Worm (Caenorhabditis elegans): Measurements from ENCODE around the gene K08E4.7.

DNA sequence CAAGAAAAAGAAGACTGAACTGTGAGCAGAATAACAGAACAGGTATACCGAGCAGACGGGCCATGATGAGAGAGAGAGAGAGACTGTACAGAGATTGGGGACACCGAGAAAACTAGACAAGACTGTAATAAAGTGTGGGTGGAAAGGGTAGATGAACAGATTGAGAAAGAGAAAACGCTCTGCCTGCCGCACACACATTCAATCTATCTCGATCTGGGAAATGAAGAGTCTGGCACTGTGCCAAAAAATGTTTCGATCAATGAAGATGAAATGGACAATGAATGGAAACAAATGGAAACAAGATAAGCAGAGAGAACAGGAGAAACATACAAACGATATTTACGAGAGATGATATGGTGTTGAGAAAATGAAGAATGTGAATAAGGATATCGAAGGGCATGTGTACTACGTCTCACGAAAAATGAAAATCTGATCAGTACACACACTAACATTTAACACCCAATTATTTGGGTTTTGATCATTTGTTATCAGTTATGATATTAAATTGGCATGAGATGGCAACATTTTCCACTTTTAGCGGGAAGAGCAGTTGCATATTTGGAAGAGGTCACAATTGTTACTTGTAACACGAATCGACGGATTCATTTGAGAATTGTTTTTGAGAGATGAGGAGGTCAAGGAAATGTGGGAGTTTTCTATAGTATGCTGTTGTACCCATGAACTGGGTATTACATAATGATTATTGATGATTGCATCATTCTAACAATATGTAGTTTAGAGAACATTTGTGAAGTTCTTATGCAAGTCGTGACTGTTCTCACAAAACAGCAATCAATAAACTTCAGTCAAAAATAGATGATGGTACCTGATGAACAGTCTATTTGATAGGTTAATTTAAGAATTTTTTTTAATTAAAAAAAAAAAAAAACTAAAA lies 30.5 kb upstream of the K08E4.7 start:
- TF ChIP-seq unc-62 (GFP tag; optimal IDR thresholded peaks at IDR 0.05) (no peak), lin-13 (tag; optimal IDR thresholded peaks at IDR 0.05) (no peak), ces-1 (GFP tag; optimal IDR thresholded peaks at IDR 0.05) (no peak), nhr-12 (tag; optimal IDR thresholded peaks at IDR 0.05) (no peak), M03D4.4 (tag; optimal IDR thresholded peaks at IDR 0.05) (no peak), ham-2 (GFP tag; optimal IDR thresholded peaks at IDR 0.05) (no peak), cnd-1 (tag; optimal IDR thresholded peaks at IDR 0.05) (no peak), snpc-4 (tag; optimal IDR thresholded peaks at IDR 0.05) (no peak), nhr-237 (tag; optimal IDR thresholded peaks at IDR 0.05) (no peak), ceh-83 (GFP tag; optimal IDR thresholded peaks at IDR 0.05) (no peak), nhr-76 (tag; optimal IDR thresholded peaks at IDR 0.05) (no peak), mls-2 (tag; optimal IDR thresholded peaks at IDR 0.05) (no peak), lsy-2 (tag; optimal IDR thresholded peaks at IDR 0.05) (no peak)
